Worm (Caenorhabditis elegans): ENCODE data around the gene C53D6.10.

- no peak for TF ChIP-seq ztf-11 (tag; optimal IDR thresholded peaks at IDR 0.05)
- TF ChIP-seq lin-15B (tag; optimal IDR thresholded peaks at IDR 0.05), result no peak
- no peak for TF ChIP-seq elt-3 (tag; optimal IDR thresholded peaks at IDR 0.05)
- no peak for TF ChIP-seq unc-62 (GFP tag; optimal IDR thresholded peaks at IDR 0.05)
- TF ChIP-seq ztf-4 (tag; optimal IDR thresholded peaks at IDR 0.05), result no peak
- no peak for TF ChIP-seq ceh-82 (tag; optimal IDR thresholded peaks at IDR 0.05)
- TF ChIP-seq nhr-237 (tag; optimal IDR thresholded peaks at IDR 0.05), result no peak
Measured at ce11 chrIV:9020840-9021239, 13.4 kb downstream of the C53D6.10 start, which contains the start of gene C53D6.4.
